Worm (Caenorhabditis elegans) whole organism, L2 larva: Measurements from ENCODE around the gene gpa-11.

Experiments
- C34F6.9 ChIP-seq: fragments of 150-350 bp; optimal IDR thresholded peaks from 2 replicates; lab custom pipeline; 2014; ENCODE audit warnings: missing biosample characterization, missing genetic modification characterization
- R02D3.7 ChIP-seq: fragments of 150-350 bp; optimal IDR thresholded peaks from 2 replicates; lab custom pipeline; 2014; ENCODE audit warnings: missing biosample characterization, missing genetic modification characterization
- Y55F3AM.14 ChIP-seq: fragments of 200-800 bp; sonication (Bioruptor generic); optimal IDR thresholded peaks from 2 replicates; lab custom pipeline; 2018; ENCODE audit warnings: mild to moderate bottlenecking, missing genetic modification characterization, missing compliant biosample characterization
- ZK546.5 ChIP-seq: sonication (generic microtip); optimal IDR thresholded peaks from 2 replicates; lab custom pipeline; 2017; ENCODE audit warnings: missing biosample characterization, missing genetic modification characterization
- aly-2 ChIP-seq: fragments of 150-350 bp; optimal IDR thresholded peaks from 2 replicates; lab custom pipeline; 2014; ENCODE audit warnings: missing biosample characterization, missing genetic modification characterization
- blmp-1 ChIP-seq: sonication (generic microtip); optimal IDR thresholded peaks from 2 replicates; lab custom pipeline; 2017; ENCODE audit warnings: missing genetic modification characterization, mild to moderate bottlenecking, missing compliant biosample characterization, antibody characterized with exemption, moderate library complexity; ENCODE audit not compliant: insufficient read depth
- ceh-16 ChIP-seq: fragments of 150-350 bp; optimal IDR thresholded peaks from 2 replicates; lab custom pipeline; 2014; ENCODE audit warnings: missing biosample characterization, missing genetic modification characterization
- ceh-82 ChIP-seq: fragments of 150-350 bp; optimal IDR thresholded peaks from 2 replicates; lab custom pipeline; 2014; ENCODE audit warnings: missing biosample characterization, missing genetic modification characterization
- dmd-4 ChIP-seq: sonication (generic microtip); optimal IDR thresholded peaks from 2 replicates; lab custom pipeline; 2017; ENCODE audit warnings: missing biosample characterization, missing genetic modification characterization
- egl-27 ChIP-seq: sonication (generic microtip); optimal IDR thresholded peaks from 3 replicates; lab custom pipeline; 2017; ENCODE audit warnings: missing biosample characterization, missing genetic modification reagents, missing genetic modification characterization
- elt-1 ChIP-seq: fragments of 150-350 bp; optimal IDR thresholded peaks from 2 replicates; lab custom pipeline; 2014; ENCODE audit warnings: missing biosample characterization, missing genetic modification characterization
- fos-1 ChIP-seq: fragments of 150-350 bp; optimal IDR thresholded peaks from 2 replicates; lab custom pipeline; 2014; ENCODE audit warnings: missing biosample characterization, missing genetic modification characterization
- gmeb-1 ChIP-seq: fragments of 150-350 bp; optimal IDR thresholded peaks from 2 replicates; lab custom pipeline; 2014; ENCODE audit warnings: missing biosample characterization, missing genetic modification characterization
- lin-11 ChIP-seq: fragments of 150-350 bp; sonication (generic microtip); optimal IDR thresholded peaks from 2 replicates; lab custom pipeline; 2014; ENCODE audit warnings: missing biosample characterization, missing genetic modification characterization, inconsistent platforms, mixed read lengths
- lin-13 ChIP-seq: fragments of 150-350 bp; optimal IDR thresholded peaks from 2 replicates; lab custom pipeline; 2014; ENCODE audit warnings: missing biosample characterization, missing genetic modification reagents, missing genetic modification characterization
- lin-39 ChIP-seq: fragments of 150-350 bp; optimal IDR thresholded peaks from 2 replicates; lab custom pipeline; 2014; ENCODE audit warnings: missing biosample characterization, missing genetic modification reagents, missing genetic modification characterization
- mab-5 ChIP-seq: fragments of 150-350 bp; optimal IDR thresholded peaks from 2 replicates; lab custom pipeline; 2014; ENCODE audit warnings: missing biosample characterization, missing genetic modification characterization
- mbf-1 ChIP-seq: sonication (generic microtip); optimal IDR thresholded peaks from 2 replicates; lab custom pipeline; 2017; ENCODE audit warnings: missing biosample characterization, missing genetic modification characterization
- nhr-10 ChIP-seq: sonication (generic microtip); optimal IDR thresholded peaks from 2 replicates; lab custom pipeline; 2017; ENCODE audit warnings: missing biosample characterization, missing genetic modification characterization
- nhr-11 ChIP-seq: fragments of 150-350 bp; optimal IDR thresholded peaks from 2 replicates; lab custom pipeline; 2014; ENCODE audit warnings: missing biosample characterization, missing genetic modification characterization
- nhr-12 ChIP-seq: fragments of 150-350 bp; optimal IDR thresholded peaks from 2 replicates; lab custom pipeline; 2014; ENCODE audit warnings: missing biosample characterization, missing genetic modification characterization
- nhr-129 ChIP-seq: fragments of 150-350 bp; optimal IDR thresholded peaks from 2 replicates; lab custom pipeline; 2014; ENCODE audit warnings: missing biosample characterization, missing genetic modification characterization
- nhr-21 ChIP-seq: fragments of 150-350 bp; optimal IDR thresholded peaks from 2 replicates; lab custom pipeline; 2014; ENCODE audit warnings: missing biosample characterization, missing genetic modification characterization
- nhr-23 ChIP-seq: fragments of 150-350 bp; optimal IDR thresholded peaks from 2 replicates; lab custom pipeline; 2014; ENCODE audit warnings: missing biosample characterization, missing genetic modification reagents, missing genetic modification characterization
- nhr-237 ChIP-seq: fragments of 150-350 bp; optimal IDR thresholded peaks from 2 replicates; lab custom pipeline; 2014; ENCODE audit warnings: missing biosample characterization, missing genetic modification characterization
- nhr-25 ChIP-seq: fragments of 150-350 bp; sonication (generic microtip); optimal IDR thresholded peaks from 3 replicates; lab custom pipeline; 2014; ENCODE audit warnings: missing biosample characterization, missing genetic modification characterization
- nhr-6 ChIP-seq: fragments of 150-350 bp; optimal IDR thresholded peaks from 2 replicates; lab custom pipeline; 2014; ENCODE audit warnings: missing biosample characterization, missing genetic modification characterization
- nhr-77 ChIP-seq: fragments of 150-350 bp; optimal IDR thresholded peaks from 2 replicates; lab custom pipeline; 2014; ENCODE audit warnings: missing biosample characterization, missing genetic modification characterization
- peb-1 ChIP-seq: fragments of 150-350 bp; optimal IDR thresholded peaks from 2 replicates; lab custom pipeline; 2014; ENCODE audit warnings: missing biosample characterization, missing genetic modification characterization
- sem-4 ChIP-seq: fragments of 150-350 bp; optimal IDR thresholded peaks from 2 replicates; lab custom pipeline; 2014; ENCODE audit warnings: missing biosample characterization, missing genetic modification reagents, missing genetic modification characterization
- skn-1 ChIP-seq: sonication (generic microtip); optimal IDR thresholded peaks from 2 replicates; lab custom pipeline; 2017; ENCODE audit warnings: missing biosample characterization, missing genetic modification characterization
- sma-3 ChIP-seq: sonication (generic microtip); optimal IDR thresholded peaks from 2 replicates; lab custom pipeline; 2016; ENCODE audit warnings: missing genetic modification reagents, missing genetic modification characterization, missing compliant biosample characterization
- sma-9 ChIP-seq, 2 experiments: fragments of 150-350 bp in 1 of 2; sonication (generic microtip) in 1 of 2; optimal IDR thresholded peaks; 2 replicates each; lab custom pipeline; 2014 to 2016; ENCODE audit warnings: missing genetic modification characterization in 2 of 2, mild to moderate bottlenecking in 1 of 2, missing biosample characterization in 1 of 2, missing compliant biosample characterization in 1 of 2, missing genetic modification reagents in 1 of 2, moderate library complexity in 1 of 2
- snpc-4 ChIP-seq: fragments of 150-350 bp; optimal IDR thresholded peaks from 2 replicates; lab custom pipeline; 2014; ENCODE audit warnings: missing biosample characterization, missing genetic modification characterization
- unc-55 ChIP-seq: fragments of 150-350 bp; sonication (generic microtip); optimal IDR thresholded peaks from 3 replicates; lab custom pipeline; 2014; ENCODE audit warnings: missing biosample characterization, missing genetic modification reagents, missing genetic modification characterization
- zag-1 ChIP-seq: fragments of 150-350 bp; optimal IDR thresholded peaks from 2 replicates; lab custom pipeline; 2014; ENCODE audit warnings: missing biosample characterization, missing genetic modification characterization
- ztf-1 ChIP-seq: fragments of 200-800 bp; sonication (Bioruptor generic); conservative IDR thresholded peaks from 2 replicates; pipeline ENCODE4 v1.3.6; 2022; ENCODE audit warnings: missing genetic modification characterization, missing compliant biosample characterization
- ztf-11 ChIP-seq: sonication (generic microtip); optimal IDR thresholded peaks from 2 replicates; lab custom pipeline; 2017; ENCODE audit warnings: missing biosample characterization, missing genetic modification characterization
- ztf-4 ChIP-seq: fragments of 150-350 bp; optimal IDR thresholded peaks from 2 replicates; lab custom pipeline; 2014; ENCODE audit warnings: missing biosample characterization, missing genetic modification characterization

The gpa-11 gene

DNA sequence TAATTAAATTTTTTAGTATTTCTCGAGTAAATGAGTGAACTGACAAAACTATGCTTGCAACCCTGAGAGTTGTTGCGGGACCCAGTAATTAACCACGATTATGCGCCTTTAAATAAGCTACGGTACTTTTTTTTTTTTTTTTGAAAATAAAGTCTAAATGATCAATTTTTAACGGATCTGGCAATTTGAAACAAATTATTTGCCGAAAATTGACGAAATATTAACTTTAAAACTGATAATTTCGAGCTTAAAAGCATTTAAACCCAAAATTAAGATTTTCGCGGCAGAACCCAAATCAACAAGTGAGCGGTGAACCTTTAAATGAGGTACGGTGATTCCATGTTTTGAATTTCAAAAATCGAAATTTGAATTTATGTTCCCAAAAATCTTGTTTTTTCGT lies 24.5 kb upstream of the gpa-11 start:
- no peak for TF ChIP-seq fos-1 (tag; lab: Kevin White, UChicago)
- TF ChIP-seq nhr-129: no peak
- TF ChIP-seq nhr-12: no peak
- no peak for TF ChIP-seq C34F6.9 (tag; lab: Kevin White, UChicago)
- TF ChIP-seq nhr-77: no peak
- TF ChIP-seq ztf-4 (tag; lab: Kevin White, UChicago): no peak
- no peak for TF ChIP-seq gmeb-1 (tag; lab: Kevin White, UChicago)
- TF ChIP-seq ceh-82 (tag; lab: Kevin White, UChicago): no peak
- TF ChIP-seq nhr-25: no peak
- no peak for TF ChIP-seq sma-9 (GFP tag; optimal IDR thresholded peaks at IDR 0.05; lab: Kevin White, UChicago)
- no peak for TF ChIP-seq sma-9 (tag; optimal IDR thresholded peaks at IDR 0.05; lab: Kevin White, UChicago)
- no peak for TF ChIP-seq lin-39
- no peak for TF ChIP-seq blmp-1 (tag; lab: Kevin White, UChicago)
- TF ChIP-seq Y55F3AM.14 (GFP tag; lab: Kevin White, UChicago): no peak
- TF ChIP-seq nhr-11 (tag; lab: Kevin White, UChicago): no peak
- no peak for TF ChIP-seq nhr-237
- TF ChIP-seq nhr-23 (tag; lab: Kevin White, UChicago): no peak
- TF ChIP-seq dmd-4 (tag; lab: Kevin White, UChicago): no peak
- no peak for TF ChIP-seq egl-27 (tag; lab: Kevin White, UChicago)
- no peak for TF ChIP-seq ztf-11 (tag; lab: Kevin White, UChicago)
- no peak for TF ChIP-seq ceh-16

- TF ChIP-seq Y55F3AM.14 (GFP tag; lab: Kevin White, UChicago) (no peak), lin-13 (GFP tag; lab: Kevin White, UChicago) (no peak), fos-1 (tag; lab: Kevin White, UChicago) (no peak), mbf-1 (no peak), ceh-16 (no peak), nhr-11 (tag; lab: Kevin White, UChicago) (no peak), ztf-4 (tag; lab: Kevin White, UChicago) (no peak), nhr-77 (no peak), aly-2 (tag; lab: Kevin White, UChicago) (no peak), lin-11 (tag; lab: Kevin White, UChicago) (no peak), ZK546.5 (tag; lab: Kevin White, UChicago) (no peak), mab-5 (tag; lab: Kevin White, UChicago) (no peak), lin-39 (no peak), C34F6.9 (tag; lab: Kevin White, UChicago) (no peak), sem-4 (tag; lab: Kevin White, UChicago) (no peak), blmp-1 (tag; lab: Kevin White, UChicago) (no peak)
These were observed 24.0 kb upstream of the gpa-11 start, which contains the start of gene C16A11.5 for ce11 chrII:4222983-4223382. Gene C16A11.5, plus strand, starts transcription at chrII:4223305.

- TF ChIP-seq nhr-10 (no peak), nhr-12 (no peak), ztf-4 (tag; lab: Kevin White, UChicago) (no peak), nhr-11 (tag; lab: Kevin White, UChicago) (no peak), unc-55 (GFP tag; lab: Kevin White, UChicago) (no peak), sem-4 (tag; lab: Kevin White, UChicago) (no peak), aly-2 (tag; lab: Kevin White, UChicago) (no peak), nhr-23 (tag; lab: Kevin White, UChicago) (no peak), nhr-237 (no peak), peb-1 (tag; lab: Kevin White, UChicago) (no peak), lin-13 (GFP tag; lab: Kevin White, UChicago) (no peak), nhr-21 (tag; lab: Kevin White, UChicago) (no peak), ceh-16 (no peak), sma-3 (GFP tag; lab: Kevin White, UChicago) (no peak), ZK546.5 (tag; lab: Kevin White, UChicago) (no peak)
These were observed 20.4 kb upstream of the gpa-11 start, which contains the start of gene C16A11.4 for ce11 chrII:4226598-4227096. Gene C16A11.4, plus strand, starts transcription at chrII:4227046.

DNA sequence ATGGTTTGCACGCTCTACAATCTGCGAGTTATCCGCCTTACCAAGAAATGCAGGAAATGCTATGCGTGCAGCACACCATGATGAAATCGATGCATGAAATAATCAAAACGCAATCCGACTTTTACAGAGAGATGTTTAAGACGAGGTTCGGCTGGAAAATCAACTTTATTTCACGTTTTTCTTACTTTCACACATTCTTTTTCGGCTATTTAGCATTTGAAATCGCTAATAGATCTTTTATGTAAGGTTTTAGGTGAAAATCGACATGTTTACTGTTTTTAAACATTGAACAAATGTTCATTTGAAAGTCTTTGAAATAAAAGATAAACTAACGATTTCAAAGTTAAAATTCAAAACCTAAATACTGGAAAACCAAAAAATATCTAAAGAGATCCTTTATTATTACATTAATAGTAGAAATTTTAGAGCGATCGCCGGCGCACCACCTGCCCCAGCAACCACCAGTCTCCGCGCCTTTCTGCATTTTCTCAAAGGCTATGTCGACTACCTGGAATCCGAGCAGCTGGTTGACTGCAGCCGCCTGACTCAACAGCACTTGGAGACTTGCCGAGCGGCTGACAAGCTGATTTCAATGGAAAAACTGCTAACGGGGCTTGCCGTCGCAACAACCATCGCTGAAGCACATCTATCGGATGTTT lies 18.8 kb upstream of the gpa-11 start:
- no peak for TF ChIP-seq mbf-1
- TF ChIP-seq ztf-1 (GFP tag; lab: Robert Waterston, UW): no peak
- TF ChIP-seq nhr-77: no peak
- TF ChIP-seq nhr-6 (tag; lab: Kevin White, UChicago): no peak
- no peak for TF ChIP-seq skn-1 (tag; lab: Kevin White, UChicago)
- TF ChIP-seq sma-9 (GFP tag; optimal IDR thresholded peaks at IDR 0.05; lab: Kevin White, UChicago): no peak
- no peak for TF ChIP-seq sma-9 (tag; optimal IDR thresholded peaks at IDR 0.05; lab: Kevin White, UChicago)
- TF ChIP-seq peb-1 (tag; lab: Kevin White, UChicago): no peak
- TF ChIP-seq nhr-25: no peak
- TF ChIP-seq elt-1 (tag; lab: Kevin White, UChicago): no peak
- no peak for TF ChIP-seq lin-39
- no peak for TF ChIP-seq unc-55 (GFP tag; lab: Kevin White, UChicago)
- TF ChIP-seq snpc-4 (tag; lab: Kevin White, UChicago): no peak
- TF ChIP-seq ztf-11 (tag; lab: Kevin White, UChicago): no peak
- no peak for TF ChIP-seq R02D3.7 (tag; lab: Kevin White, UChicago)
- no peak for TF ChIP-seq zag-1 (tag; lab: Kevin White, UChicago)
- TF ChIP-seq sem-4 (tag; lab: Kevin White, UChicago): no peak
- TF ChIP-seq nhr-12: no peak
- TF ChIP-seq, all 48 proteins: peak for 0
